Fruit fly (Drosophila melanogaster) Kc167 (cell line): ENCODE measurements around the gene Lsd-1.

Experiments used
- Sin3A ChIP-seq: fragments of >200 bp; optimal IDR thresholded peaks from 2 replicates; lab custom pipeline; 2018; ENCODE audit warnings: missing external identifiers
- insv ChIP-seq: fragments of >200 bp; optimal IDR thresholded peaks from 3 replicates; lab custom pipeline; 2018; ENCODE audit warnings: missing external identifiers

dm6 chr3R:23729066-23729465 lies 34.6 kb upstream of the Lsd-1 start:
- TF ChIP-seq Sin3A (lab: Kevin White, UChicago) (no peak), insv (lab: Kevin White, UChicago) (no peak)
